Worm (Caenorhabditis elegans): Measurements from ENCODE around the gene dpy-27.
A peak's percentile ranks its signal among the peaks of the same experiment; 100 is the strongest.
"Not testable (repeated sequence)": the region's sequence is repeated elsewhere in the genome, so short reads cannot be mapped to it uniquely, and the experiment has no call there.

Gene dpy-27

ce11 chrIII:3852030-3852579 lies 32.6 kb upstream of the dpy-27 start, which contains the start of gene cyp-25A4:
TSS of gene cyp-25A4 (minus strand) at chrIII:3852080.
- peak; percentile 86 for TF ChIP-seq lin-38 (GFP tag; IDR thresholded peaks at IDR 0.05)
- 0 out of 2 replicates have a peak, but pooled peaks have one; percentile 20 for TF ChIP-seq lin-1 (GFP tag; IDR thresholded peaks at IDR 0.05)

DNA sequence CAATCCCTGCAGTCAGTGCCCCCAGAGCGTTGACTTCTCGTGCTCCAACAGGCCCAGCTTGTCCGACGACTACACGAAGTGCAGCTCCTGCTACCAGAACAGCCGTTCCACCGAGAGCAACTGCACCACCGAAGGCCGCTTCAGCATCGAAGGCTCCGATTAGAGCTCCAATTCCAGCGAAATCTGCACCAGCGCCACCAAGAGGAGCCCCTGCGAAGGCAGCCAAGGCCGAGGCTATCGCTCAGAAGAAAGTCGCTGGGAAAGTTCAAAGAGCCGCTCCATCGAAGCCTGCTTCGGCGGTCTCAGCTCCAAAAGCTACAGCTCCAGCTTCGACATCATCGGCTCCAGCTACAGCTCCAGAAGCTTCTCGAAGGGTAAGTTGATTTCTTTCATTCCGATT lies 26.2 kb upstream of the dpy-27 start:
- peak; percentile 32; the same call in 1 of the 2 replicates for TF ChIP-seq egl-43 (GFP tag; IDR thresholded peaks at IDR 0.05)
- TF ChIP-seq set-16 (GFP tag; IDR thresholded peaks at IDR 0.05): peak; percentile 92
- peak; percentile 15; the same call in 1 of the 2 replicates for TF ChIP-seq pha-4 (GFP tag; IDR thresholded peaks at IDR 0.05)
- TF ChIP-seq pha-4 (tag; optimal IDR thresholded peaks at IDR 0.05): not testable (repeated sequence)

- TF ChIP-seq arid-1 (GFP tag; conservative IDR thresholded peaks at IDR 0.05): peak; percentile 29; the same call in 1 of the 2 replicates
- peak; percentile 54 for TF ChIP-seq lim-7 (GFP tag; IDR thresholded peaks at IDR 0.05)
- 0 out of 2 replicates have a peak, but pooled peaks have one; percentile 26 for TF ChIP-seq F26F4.8 (GFP tag; conservative IDR thresholded peaks at IDR 0.05)
- TF ChIP-seq ctbp-1 (GFP tag; IDR thresholded peaks at IDR 0.05): 0 out of 2 replicates have a peak, but pooled peaks have one; percentile 20
- peak; percentile 57; the same call in 1 of the 2 replicates for TF ChIP-seq dmd-8 (GFP tag; IDR thresholded peaks at IDR 0.05)
- TF ChIP-seq pha-4 (GFP tag; IDR thresholded peaks at IDR 0.05): 0 out of 2 replicates have a peak, but pooled peaks have one; percentile 23
- TF ChIP-seq pha-4 (tag; optimal IDR thresholded peaks at IDR 0.05): not testable (repeated sequence)
- TF ChIP-seq D1046.2 (GFP tag; IDR thresholded peaks at IDR 0.05): 0 out of 2 replicates have a peak, but pooled peaks have one; percentile 56
These were observed 25.3 kb upstream of the dpy-27 start, which contains the start of gene maph-1.3 for ce11 chrIII:3844746-3845145. TSS of gene maph-1.3 (plus strand) at chrIII:3844893.

DNA sequence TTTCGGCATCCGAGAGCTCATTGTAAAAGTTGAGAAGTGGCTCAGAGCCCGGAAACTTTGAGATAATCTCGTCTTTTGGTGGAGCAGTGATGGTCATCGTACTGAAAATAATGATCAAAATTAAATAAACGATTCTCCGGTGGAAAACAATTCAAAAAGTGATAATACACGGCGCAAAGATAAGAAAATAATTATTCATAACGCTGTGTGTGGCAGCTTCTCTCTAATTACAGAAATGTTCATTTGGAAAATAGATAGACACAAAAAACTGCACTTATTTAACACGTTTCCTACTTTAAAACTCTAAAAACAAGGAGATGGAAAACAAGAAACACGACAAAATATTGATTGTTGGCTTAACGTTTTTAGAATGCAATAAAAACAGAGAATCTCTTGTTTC lies 24.0 kb upstream of the dpy-27 start, which contains the start of gene C36A4.4:
Gene C36A4.4, minus strand, starts transcription at position 101 of the 400 bp plus-strand sequence.
- not testable (repeated sequence) for TF ChIP-seq Y75B8A.6 (GFP tag; IDR thresholded peaks at IDR 0.05); nhr-102 (tag; optimal IDR thresholded peaks at IDR 0.05); set-16 (GFP tag; IDR thresholded peaks at IDR 0.05)

DNA sequence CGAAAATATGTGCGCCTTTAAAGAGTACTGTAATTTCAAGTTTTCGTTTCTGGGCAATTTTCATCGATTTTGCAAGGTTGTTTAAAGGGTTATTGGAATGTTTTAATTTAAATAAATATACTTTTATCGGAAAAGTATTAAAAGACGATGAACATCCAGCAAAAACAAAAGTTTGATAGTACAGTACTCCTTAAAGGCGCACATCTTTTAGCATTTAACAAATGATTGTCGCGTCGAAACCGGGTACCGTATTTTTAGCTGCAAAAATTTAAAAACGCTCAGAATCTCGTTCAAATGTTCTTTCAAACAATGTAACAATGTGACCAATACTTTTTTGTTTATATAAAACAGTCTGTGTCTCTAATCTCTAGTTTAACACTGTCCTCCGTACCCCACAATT lies 20.8 kb upstream of the dpy-27 start, which contains the start of gene C36A4.11:
Gene C36A4.11, plus strand, starts transcription at position 301 of the 400 bp plus-strand sequence.
- not testable (repeated sequence) for TF ChIP-seq ceh-20 (GFP tag; IDR thresholded peaks at IDR 0.05); F44E2.7 (GFP tag; IDR thresholded peaks at IDR 0.05); daf-19 (GFP tag; conservative IDR thresholded peaks at IDR 0.05)

ce11 chrIII:3839635-3840034 lies 20.2 kb upstream of the dpy-27 start, which contains the start of gene cyp-25A3:
TSS of gene cyp-25A3 (minus strand) at chrIII:3839735.
- peak; percentile 79 for TF ChIP-seq nhr-28 (tag; optimal IDR thresholded peaks at IDR 0.05)
- no peak for TF ChIP-seq Y75B8A.6 (GFP tag; IDR thresholded peaks at IDR 0.05)
- TF ChIP-seq ZK337.2 (GFP tag; IDR thresholded peaks at IDR 0.05): no peak

DNA sequence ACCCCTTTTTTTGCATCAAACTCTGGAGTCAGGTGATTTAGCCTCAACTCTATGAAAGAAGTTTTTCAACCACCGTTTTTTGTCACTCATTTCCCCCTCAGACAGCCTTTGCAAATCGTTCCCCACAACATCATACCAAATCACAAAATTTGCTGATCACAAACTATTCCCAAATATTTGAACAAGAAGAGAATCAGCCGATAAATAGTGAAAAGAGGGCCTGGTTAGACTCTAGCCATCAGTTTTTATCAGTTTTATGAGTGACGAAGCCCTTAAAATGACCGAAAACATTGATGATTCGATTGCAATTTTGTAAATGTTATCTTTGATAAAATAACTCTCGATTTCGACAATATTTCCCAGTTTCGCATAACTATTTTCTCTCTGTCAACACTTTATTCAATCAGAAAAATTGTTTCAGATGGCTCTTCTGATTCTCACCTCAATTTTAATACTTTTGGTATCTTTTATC lies 15.4 kb upstream of the dpy-27 start, which contains the start of gene cyp-25A2:
Gene cyp-25A2, plus strand, starts transcription at position 422 of the 472 bp plus-strand sequence.
- TF ChIP-seq lin-1 (GFP tag; IDR thresholded peaks at IDR 0.05): no peak
- peak; percentile 76 for TF ChIP-seq dve-1 (tag; optimal IDR thresholded peaks at IDR 0.05; ENCODE audit: insufficient read depth)
- TF ChIP-seq daf-16 (GFP tag; optimal IDR thresholded peaks at IDR 0.05): no peak
- TF ChIP-seq daf-16 (tag; optimal IDR thresholded peaks at IDR 0.05): peak; percentile 91
- TF ChIP-seq duxl-1 (tag; optimal IDR thresholded peaks at IDR 0.05; ENCODE audit: poor library complexity): no peak
- TF ChIP-seq dmd-6 (GFP tag; IDR thresholded peaks at IDR 0.05): peak; percentile 73
- peak; percentile 80 for TF ChIP-seq php-3 (GFP tag; IDR thresholded peaks at IDR 0.05)
- TF ChIP-seq hlh-30 (tag; optimal IDR thresholded peaks at IDR 0.05; ENCODE audit: insufficient read depth): peak; percentile 8
- TF ChIP-seq dmd-9 (GFP tag; IDR thresholded peaks at IDR 0.05): no peak
- peak; percentile 69 for TF ChIP-seq hlh-11 (tag; optimal IDR thresholded peaks at IDR 0.05)
- TF ChIP-seq nhr-28 (tag; optimal IDR thresholded peaks at IDR 0.05): peak; percentile 74
- TF ChIP-seq lsy-2 (tag; optimal IDR thresholded peaks at IDR 0.05): peak in 1 of 2 experiments; percentile 13
- no peak for TF ChIP-seq nhr-11 (tag; optimal IDR thresholded peaks at IDR 0.05)
- peak; percentile 86 for TF ChIP-seq pqm-1 (tag; optimal IDR thresholded peaks at IDR 0.05)
- no peak for TF ChIP-seq F10B5.3 (tag; optimal IDR thresholded peaks at IDR 0.05)
- peak; percentile 68 for TF ChIP-seq nhr-77 (tag; optimal IDR thresholded peaks at IDR 0.05)
